Fruit fly (Drosophila melanogaster) whole organism, embryonic: Measurements from ENCODE around the gene SPoCk.

ENCODE experiments used
- CG10267 ChIP-seq: fragments of 200-800 bp; sonication (Bioruptor generic); optimal IDR thresholded peaks from 2 replicates; lab custom pipeline; 2018; ENCODE audit warnings: missing biosample characterization, mild to moderate bottlenecking, missing genetic modification characterization, moderate library complexity
- CG10462 ChIP-seq: fragments of 200-800 bp; sonication (Bioruptor generic); optimal IDR thresholded peaks from 2 replicates; lab custom pipeline; 2016; ENCODE audit warnings: missing biosample characterization, missing genetic modification characterization
- CG10959 ChIP-seq: fragments of 200-800 bp; sonication (Bioruptor generic); IDR thresholded peaks from 2 replicates; pipeline ENCODE4 v1.3.6; 2022; ENCODE audit warnings: missing biosample characterization, missing genetic modification characterization
- CG12659 ChIP-seq: fragments of 200-800 bp; sonication (Bioruptor generic); optimal IDR thresholded peaks from 3 replicates; lab custom pipeline; 2017; ENCODE audit warnings: mild to moderate bottlenecking, missing biosample characterization, missing genetic modification reagents, missing genetic modification characterization
- CG14965 ChIP-seq: fragments of 200-800 bp; sonication (Bioruptor generic); optimal IDR thresholded peaks from 2 replicates; lab custom pipeline; 2016; ENCODE audit warnings: missing biosample characterization, missing genetic modification characterization, borderline replicate concordance
- CG15514 ChIP-seq: fragments of 200-800 bp; sonication (Bioruptor generic); optimal IDR thresholded peaks from 3 replicates; lab custom pipeline; 2017; ENCODE audit warnings: missing biosample characterization, missing genetic modification characterization, mild to moderate bottlenecking, moderate library complexity, missing genetic modification reagents
- CG1603 ChIP-seq: fragments of 200-800 bp; sonication (Bioruptor generic); optimal IDR thresholded peaks from 2 replicates; lab custom pipeline; 2019; ENCODE audit warnings: missing biosample characterization, mild to moderate bottlenecking, missing genetic modification characterization, moderate library complexity
- CG16813 ChIP-seq: fragments of 200-800 bp; sonication (Bioruptor generic); IDR thresholded peaks from 3 replicates; pipeline ENCODE4 v1.3.6; 2022; ENCODE audit warnings: missing biosample characterization, missing genetic modification characterization; ENCODE audit not compliant: partially characterized antibody
- CG17829 ChIP-seq: fragments of 200-800 bp; optimal IDR thresholded peaks from 2 replicates; lab custom pipeline; 2019; ENCODE audit warnings: missing biosample characterization, mild to moderate bottlenecking, missing genetic modification characterization, moderate library complexity
- CG2889 ChIP-seq: fragments of 200-800 bp; sonication (Bioruptor generic); IDR thresholded peaks from 3 replicates; pipeline ENCODE4 v1.3.6; 2022; ENCODE audit warnings: missing biosample characterization, missing genetic modification characterization
- CG3995 ChIP-seq: fragments of 200-800 bp; sonication (Bioruptor generic); optimal IDR thresholded peaks from 3 replicates; lab custom pipeline; 2016; ENCODE audit warnings: missing biosample characterization, missing genetic modification characterization
- CG4404 ChIP-seq: fragments of 200-800 bp; sonication (Bioruptor generic); IDR thresholded peaks from 2 replicates; pipeline ENCODE4 v1.3.6; 2022; ENCODE audit warnings: missing biosample characterization, missing genetic modification characterization
- CG5245 ChIP-seq: fragments of 200-800 bp; sonication (Bioruptor generic); optimal IDR thresholded peaks from 3 replicates; lab custom pipeline; 2016; ENCODE audit warnings: missing biosample characterization, missing genetic modification characterization
- CG6654 ChIP-seq: fragments of 200-800 bp; sonication (Bioruptor generic); optimal IDR thresholded peaks from 2 replicates; lab custom pipeline; 2017; ENCODE audit warnings: missing biosample characterization, mild to moderate bottlenecking, missing genetic modification characterization
- CG7987 ChIP-seq: fragments of 200-800 bp; sonication (Bioruptor generic); optimal IDR thresholded peaks from 2 replicates; lab custom pipeline; 2018; ENCODE audit warnings: missing biosample characterization, mild to moderate bottlenecking, missing genetic modification characterization, moderate library complexity
- CG8290 ChIP-seq, 3 experiments: fragments of 200-800 bp; sonication (Bioruptor generic); optimal IDR thresholded peaks; 2 replicates each; lab custom pipeline; 2016 to 2019; ENCODE audit warnings: missing biosample characterization in 3 of 3, missing genetic modification characterization in 3 of 3, mild to moderate bottlenecking in 2 of 3, moderate library complexity in 1 of 3
- CG9932 ChIP-seq: fragments of 200-800 bp; sonication (Bioruptor generic); IDR thresholded peaks from 2 replicates; pipeline ENCODE4 v1.3.6; 2022; ENCODE audit warnings: missing biosample characterization, missing genetic modification characterization
- D ChIP-seq, 2 experiments: fragments of 200-800 bp in 1 of 2; fragments of >200 bp in 1 of 2; sonication (Bioruptor generic) in 1 of 2; optimal IDR thresholded peaks; 2 replicates in 1 of 2; 3 replicates in 1 of 2; lab custom pipeline; 2017; ENCODE audit warnings: mild to moderate bottlenecking in 1 of 2, missing biosample characterization in 1 of 2, missing genetic modification characterization in 1 of 2, missing genetic modification reagents in 1 of 2
- D19A ChIP-seq: fragments of 200-800 bp; optimal IDR thresholded peaks from 3 replicates; lab custom pipeline; 2019; ENCODE audit warnings: missing biosample characterization, mild to moderate bottlenecking, missing genetic modification characterization, moderate library complexity
- Deaf1 ChIP-seq: fragments of 200-800 bp; optimal IDR thresholded peaks from 3 replicates; lab custom pipeline; 2019; ENCODE audit warnings: missing biosample characterization, mild to moderate bottlenecking, missing genetic modification characterization, moderate library complexity
- HLHmδ ChIP-seq: fragments of 200-800 bp; sonication (Bioruptor generic); optimal IDR thresholded peaks from 2 replicates; lab custom pipeline; 2018; ENCODE audit warnings: missing biosample characterization, mild to moderate bottlenecking, missing genetic modification characterization, moderate library complexity
- Hr51 ChIP-seq, 2 experiments: fragments of 200-800 bp; sonication (Bioruptor generic); optimal IDR thresholded peaks; 2 replicates in 1 of 2; 3 replicates in 1 of 2; lab custom pipeline; 2016 to 2018; ENCODE audit warnings: missing biosample characterization in 2 of 2, missing genetic modification characterization in 2 of 2, mild to moderate bottlenecking in 1 of 2, moderate library complexity in 1 of 2
- Lhr ChIP-seq: fragments of 200-800 bp; sonication (Bioruptor generic); optimal IDR thresholded peaks from 3 replicates; lab custom pipeline; 2017; ENCODE audit warnings: mild to moderate bottlenecking, missing biosample characterization, missing genetic modification reagents, missing genetic modification characterization
- Lim3 ChIP-seq: fragments of 200-800 bp; sonication (Bioruptor generic); IDR thresholded peaks from 2 replicates; pipeline ENCODE4 v1.3.6; 2022; ENCODE audit warnings: missing biosample characterization, missing genetic modification characterization
- Med ChIP-seq: fragments of 200-800 bp; sonication (Bioruptor generic); peaks from one replicate; lab custom pipeline; 2016; ENCODE audit warnings: missing biosample characterization, missing genetic modification characterization, mild to moderate bottlenecking, inconsistent platforms, moderate library complexity
- PHDP ChIP-seq: fragments of 200-800 bp; sonication (Bioruptor generic); optimal IDR thresholded peaks from 3 replicates; lab custom pipeline; 2018; ENCODE audit warnings: missing biosample characterization, mild to moderate bottlenecking, missing genetic modification characterization, moderate library complexity
- Sry-β ChIP-seq: fragments of 200-800 bp; sonication (Bioruptor generic); optimal IDR thresholded peaks from 2 replicates; lab custom pipeline; 2018; ENCODE audit warnings: missing biosample characterization, mild to moderate bottlenecking, missing genetic modification characterization, moderate library complexity
- Vsx1 ChIP-seq: fragments of 200-800 bp; sonication (Bioruptor generic); optimal IDR thresholded peaks from 2 replicates; lab custom pipeline; 2017; ENCODE audit warnings: missing biosample characterization, mild to moderate bottlenecking, missing genetic modification characterization, missing genetic modification reagents
- amos ChIP-seq: fragments of 200-800 bp; sonication (Bioruptor generic); IDR thresholded peaks from 2 replicates; pipeline ENCODE4 v1.3.6; 2022; ENCODE audit warnings: missing biosample characterization, missing genetic modification characterization; ENCODE audit not compliant: partially characterized antibody
- bowl ChIP-seq: fragments of 200-800 bp; sonication (Bioruptor generic); IDR thresholded peaks from 2 replicates; pipeline ENCODE4 v1.3.6; 2022; ENCODE audit warnings: missing biosample characterization, missing genetic modification characterization
- caup ChIP-seq: fragments of 200-800 bp; sonication (Bioruptor generic); optimal IDR thresholded peaks from 3 replicates; lab custom pipeline; 2017; ENCODE audit warnings: missing biosample characterization, mild to moderate bottlenecking, missing genetic modification characterization, moderate library complexity; ENCODE audit not compliant: severe bottlenecking
- ci ChIP-seq: fragments of 200-800 bp; sonication (Bioruptor generic); IDR thresholded peaks from 3 replicates; pipeline ENCODE4 v1.3.6; 2022; ENCODE audit warnings: missing biosample characterization, missing genetic modification characterization
- crc ChIP-seq: fragments of 200-800 bp; sonication (Bioruptor generic); optimal IDR thresholded peaks from 2 replicates; lab custom pipeline; 2016; ENCODE audit warnings: missing biosample characterization, missing genetic modification characterization
- cwo ChIP-seq: fragments of 200-800 bp; sonication (Bioruptor generic); optimal IDR thresholded peaks from 3 replicates; lab custom pipeline; 2017; ENCODE audit warnings: missing biosample characterization, missing genetic modification characterization, mild to moderate bottlenecking, moderate library complexity, missing genetic modification reagents
- h ChIP-seq: fragments of >200 bp; optimal IDR thresholded peaks from 2 replicates; lab custom pipeline; 2017
- lmd ChIP-seq: fragments of 200-800 bp; sonication (Bioruptor generic); IDR thresholded peaks from 2 replicates; pipeline ENCODE4 v1.3.6; 2022; ENCODE audit warnings: missing biosample characterization, missing genetic modification characterization
- odd ChIP-seq: fragments of 200-800 bp; sonication (Bioruptor generic); optimal IDR thresholded peaks from 2 replicates; lab custom pipeline; 2017; ENCODE audit warnings: missing biosample characterization, mild to moderate bottlenecking, missing genetic modification characterization
- org-1 ChIP-seq: fragments of 200-800 bp; sonication (Bioruptor generic); optimal IDR thresholded peaks from 2 replicates; lab custom pipeline; 2017; ENCODE audit warnings: missing biosample characterization, missing genetic modification characterization
- otp ChIP-seq: fragments of 200-800 bp; sonication (Bioruptor generic); IDR thresholded peaks from 3 replicates; pipeline ENCODE4, ENCODE4 v1.3.6; 2022; ENCODE audit warnings: missing biosample characterization, missing genetic modification characterization
- pb ChIP-seq: fragments of 200-800 bp; sonication (Bioruptor generic); optimal IDR thresholded peaks from 3 replicates; lab custom pipeline; 2016; ENCODE audit warnings: missing biosample characterization, missing genetic modification characterization
- repo ChIP-seq: fragments of 200-800 bp; sonication (Bioruptor generic); optimal IDR thresholded peaks from 2 replicates; lab custom pipeline; 2016; ENCODE audit warnings: missing biosample characterization, missing genetic modification characterization
- rib ChIP-seq: fragments of 200-800 bp; sonication (Bioruptor generic); IDR thresholded peaks from 2 replicates; pipeline ENCODE4 v1.3.6; 2022; ENCODE audit warnings: missing biosample characterization, missing genetic modification characterization
- sc ChIP-seq, 3 experiments: fragments of >200 bp in 2 of 3; fragments of 200-800 bp in 1 of 3; sonication (Bioruptor generic) in 1 of 3; optimal IDR thresholded peaks; 2 replicates in 2 of 3; 3 replicates in 1 of 3; lab custom pipeline; 2017; ENCODE audit warnings: mild to moderate bottlenecking in 1 of 3, missing biosample characterization in 1 of 3, missing genetic modification characterization in 1 of 3, missing genetic modification reagents in 1 of 3
- schlank ChIP-seq: fragments of 200-800 bp; sonication (Bioruptor generic); optimal IDR thresholded peaks from 2 replicates; lab custom pipeline; 2018; ENCODE audit warnings: missing biosample characterization, mild to moderate bottlenecking, missing genetic modification characterization
- shn ChIP-seq: fragments of 200-800 bp; sonication (Bioruptor generic); optimal IDR thresholded peaks from 3 replicates; lab custom pipeline; 2016; ENCODE audit warnings: missing biosample characterization, missing genetic modification characterization
- sima ChIP-seq: fragments of 200-800 bp; sonication (Bioruptor generic); optimal IDR thresholded peaks from 2 replicates; lab custom pipeline; 2016; ENCODE audit warnings: missing biosample characterization, missing genetic modification characterization
- sob ChIP-seq: fragments of 200-800 bp; sonication (Bioruptor generic); IDR thresholded peaks from 2 replicates; pipeline ENCODE4 v1.3.6; 2022; ENCODE audit warnings: missing biosample characterization, missing genetic modification characterization
- tgo ChIP-seq: fragments of 200-800 bp; sonication (Bioruptor generic); IDR thresholded peaks from 3 replicates; pipeline ENCODE4 v1.3.6; 2022; ENCODE audit warnings: missing biosample characterization, missing genetic modification characterization
- toy ChIP-seq: fragments of 200-800 bp; sonication (Bioruptor generic); IDR thresholded peaks from 2 replicates; pipeline ENCODE4 v1.3.6; 2022; ENCODE audit warnings: missing biosample characterization, missing genetic modification characterization

The SPoCk gene

DNA sequence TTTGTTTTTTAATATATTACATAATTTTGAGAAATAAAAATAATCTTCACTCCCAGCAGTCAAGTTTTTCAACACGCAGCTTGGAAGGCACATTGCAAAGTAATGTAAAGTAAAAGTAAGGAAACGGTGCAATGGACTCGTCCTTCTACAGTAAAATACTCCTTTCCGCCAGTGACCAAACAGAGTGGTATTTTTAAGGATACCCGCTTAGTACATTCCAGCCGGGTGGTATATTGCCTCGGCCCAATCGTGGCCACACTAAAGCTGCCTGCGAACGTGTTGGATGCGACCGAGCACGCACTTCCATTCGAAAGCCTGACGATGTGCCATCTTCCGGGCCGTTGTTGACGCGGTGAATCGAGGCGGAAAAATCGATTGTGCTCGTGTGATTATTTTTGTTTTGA, at the start of gene SPoCk (continued):
- TF ChIP-seq sima (GFP tag; lab: Kevin White, UChicago) = no peak
- no peak for TF ChIP-seq CG2889
- TF ChIP-seq sc (optimal IDR thresholded peaks at IDR 0.05; lab: Kevin White, UChicago) = no peak
- no peak for TF ChIP-seq sc (GFP tag; optimal IDR thresholded peaks at IDR 0.05; lab: Kevin White, UChicago)
- no peak for TF ChIP-seq CG6654 (GFP tag; lab: Kevin White, UChicago)
- TF ChIP-seq CG5245 (GFP tag; lab: Kevin White, UChicago) = no peak
- no peak for TF ChIP-seq Sry-β (GFP tag; lab: Kevin White, UChicago)
- TF ChIP-seq odd = no peak
- TF ChIP-seq CG10959 (GFP tag; lab: Robert Waterston, UW) = no peak
- no peak for TF ChIP-seq otp (GFP tag; lab: Robert Waterston, UW)
- no peak for TF ChIP-seq repo (GFP tag; lab: Kevin White, UChicago)
- TF ChIP-seq org-1 (GFP tag; lab: Kevin White, UChicago) = no peak
- peak; percentile 13 for TF ChIP-seq CG1603 (tag; lab: Kevin White, UChicago)
- no peak for TF ChIP-seq CG3995
- no peak for TF ChIP-seq bowl (GFP tag; lab: Robert Waterston, UW)
- TF ChIP-seq pb = no peak
- no peak for TF ChIP-seq CG4404 (GFP tag; lab: Robert Waterston, UW)
- no peak for TF ChIP-seq cwo
- no peak for TF ChIP-seq tgo (GFP tag; lab: Robert Waterston, UW)
- TF ChIP-seq CG7987 (GFP tag; lab: Kevin White, UChicago) = no peak
- no peak for TF ChIP-seq schlank (tag; lab: Kevin White, UChicago)
- TF ChIP-seq shn = no peak
- TF ChIP-seq CG10267 (tag; lab: Kevin White, UChicago) = no peak
- TF ChIP-seq Lhr (GFP tag; lab: Kevin White, UChicago) = peak; percentile 54
- TF ChIP-seq CG9932 (GFP tag; lab: Robert Waterston, UW) = no peak
- TF ChIP-seq lmd (GFP tag; lab: Robert Waterston, UW) = no peak
- TF ChIP-seq CG15514 = peak; percentile 52
- TF ChIP-seq toy (GFP tag; lab: Robert Waterston, UW) = 0 out of 2 replicates have a peak, but pooled peaks have one; percentile 35
- TF ChIP-seq CG12659 (GFP tag; lab: Kevin White, UChicago) = no peak
- no peak for TF ChIP-seq crc
- TF ChIP-seq CG10462 (GFP tag; lab: Kevin White, UChicago) = no peak
- no peak for TF ChIP-seq D19A
- no peak for TF ChIP-seq D (optimal IDR thresholded peaks at IDR 0.05; lab: Kevin White, UChicago)
- no peak for TF ChIP-seq D (GFP tag; optimal IDR thresholded peaks at IDR 0.05; lab: Kevin White, UChicago)
- TF ChIP-seq CG17829 (tag; lab: Kevin White, UChicago) = no peak
- no peak for TF ChIP-seq Med (GFP tag; lab: Kevin White, UChicago)
- peak; percentile 17; the same call in 1 of the 3 replicates for TF ChIP-seq CG16813
- no peak for TF ChIP-seq PHDP
- TF ChIP-seq amos (GFP tag; lab: Robert Waterston, UW) = peak; percentile 55; the same call in 1 of the 2 replicates
- TF ChIP-seq h (lab: Kevin White, UChicago) = no peak
- peak; percentile 48 for TF ChIP-seq Deaf1 (tag; lab: Kevin White, UChicago)
- no peak for TF ChIP-seq caup
- peak; percentile 17 for TF ChIP-seq HLHmδ (GFP tag; lab: Kevin White, UChicago)
- no peak for TF ChIP-seq ci (GFP tag; lab: Robert Waterston, UW)
- TF ChIP-seq Hr51 (GFP tag; optimal IDR thresholded peaks at IDR 0.05; lab: Kevin White, UChicago) = no peak
- no peak for TF ChIP-seq CG8290 (GFP tag; optimal IDR thresholded peaks at IDR 0.05; lab: Kevin White, UChicago)
- peak in 1 of 2 experiments; percentile 24 for TF ChIP-seq CG8290 (tag; optimal IDR thresholded peaks at IDR 0.05; lab: Kevin White, UChicago)
- TF ChIP-seq sob = no peak
- TF ChIP-seq Lim3 (GFP tag; lab: Robert Waterston, UW) = no peak
- TF ChIP-seq rib = no peak
- TF ChIP-seq CG14965 (GFP tag; lab: Kevin White, UChicago) = no peak
- TF ChIP-seq Vsx1 (GFP tag; lab: Kevin White, UChicago) = no peak
